Fruit fly (Drosophila melanogaster) whole organism, embryonic: ENCODE results near the gene CG2278.

Experiments used
- CG1647 ChIP-seq: fragments of 200-800 bp; sonication (Bioruptor generic); optimal IDR thresholded peaks from 3 replicates; lab custom pipeline; 2016; ENCODE audit warnings: missing biosample characterization, missing genetic modification characterization
- CG2199 ChIP-seq: fragments of 200-800 bp; sonication (Bioruptor generic); IDR thresholded peaks from 3 replicates; pipeline ENCODE4 v1.3.6; 2022; ENCODE audit warnings: missing biosample characterization, missing genetic modification characterization
- CG6791 ChIP-seq: fragments of 200-800 bp; sonication (Bioruptor generic); IDR thresholded peaks from 3 replicates; pipeline ENCODE4 v1.3.6; 2022; ENCODE audit warnings: missing biosample characterization, missing genetic modification characterization; ENCODE audit not compliant: partially characterized antibody
- CG8478 ChIP-seq: fragments of >200 bp; optimal IDR thresholded peaks from 2 replicates; lab custom pipeline; 2018
- Nf-YB ChIP-seq: fragments of 200-800 bp; sonication (Bioruptor generic); optimal IDR thresholded peaks from 3 replicates; lab custom pipeline; 2019; ENCODE audit warnings: missing biosample characterization, mild to moderate bottlenecking, missing genetic modification characterization, moderate library complexity
- org-1 ChIP-seq: fragments of 200-800 bp; sonication (Bioruptor generic); optimal IDR thresholded peaks from 2 replicates; lab custom pipeline; 2017; ENCODE audit warnings: missing biosample characterization, missing genetic modification characterization
- psq ChIP-seq: fragments of 200-800 bp; sonication (Bioruptor generic); optimal IDR thresholded peaks from 2 replicates; lab custom pipeline; 2017; ENCODE audit warnings: missing biosample characterization, missing genetic modification characterization

DNA sequence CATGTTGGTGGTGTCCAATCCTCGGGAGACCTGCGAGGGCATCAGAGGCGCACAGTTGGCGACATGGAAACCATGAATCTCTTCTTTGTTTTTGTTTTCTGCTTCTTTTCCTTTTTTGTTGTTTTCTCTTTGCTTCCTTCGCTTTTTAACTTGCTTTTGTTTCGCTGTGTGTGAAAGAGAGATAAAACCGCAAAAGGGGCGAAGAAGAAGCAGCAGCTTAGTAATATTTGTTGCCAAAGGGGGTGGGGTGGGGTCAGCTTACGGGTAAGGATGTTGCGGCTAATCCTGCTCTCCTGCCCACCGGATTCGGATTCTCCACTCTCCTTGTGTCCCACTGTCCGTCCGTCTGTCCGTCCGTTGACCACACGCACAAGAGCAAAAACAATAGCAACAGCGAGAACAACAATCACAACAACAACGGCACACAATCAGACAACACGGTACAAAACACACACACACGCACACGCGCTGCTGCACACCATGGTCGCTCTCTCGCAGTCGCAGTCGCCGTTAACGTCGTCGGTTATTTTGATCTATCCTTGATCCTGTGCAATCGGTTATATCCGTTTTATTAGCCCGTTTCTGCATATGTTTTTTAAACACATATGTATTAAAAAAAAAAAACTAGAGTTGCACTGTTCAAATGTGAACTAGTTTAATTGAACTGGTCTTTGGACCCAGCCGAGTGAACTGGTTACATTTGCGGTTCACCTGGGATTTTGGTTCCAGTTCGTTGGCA lies 6.4 kb upstream of the CG2278 start:
- TF ChIP-seq CG2199 (GFP tag; lab: Robert Waterston, UW) (no peak), org-1 (GFP tag; lab: Kevin White, UChicago) (no peak), Nf-YB (GFP tag; lab: Kevin White, UChicago) (no peak), CG1647 (GFP tag; lab: Kevin White, UChicago) (no peak), CG8478 (no peak), psq (GFP tag; lab: Kevin White, UChicago) (no peak), CG6791 (GFP tag; lab: Robert Waterston, UW) (no peak)
